Worm (Caenorhabditis elegans): ENCODE measurements around the gene sra-13.
"Not testable (repeated sequence)": the region's sequence is repeated elsewhere in the genome, so short reads cannot be mapped to it uniquely, and the experiment has no call there.

DNA sequence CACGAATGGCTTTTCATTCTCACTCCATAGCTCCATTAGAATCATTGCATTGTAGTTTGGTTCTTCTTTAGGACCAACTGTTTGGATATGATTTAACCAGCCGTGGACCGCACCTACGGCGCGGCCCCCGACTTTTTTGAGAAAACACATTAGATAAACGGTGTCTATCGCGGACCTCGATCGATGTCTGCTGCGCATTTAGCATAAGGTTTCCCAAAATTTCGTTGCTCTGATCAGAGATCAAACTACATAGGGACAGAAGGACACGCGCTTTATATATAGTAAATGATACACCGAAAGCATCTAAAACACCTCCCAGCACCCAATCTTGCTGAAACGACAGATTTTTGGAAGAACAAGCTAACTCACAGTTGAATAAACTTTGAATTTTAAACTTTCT lies 25.5 kb downstream of the sra-13 start:
- TF ChIP-seq ccch-3 (GFP tag; optimal IDR thresholded peaks at IDR 0.05); akir-1 (GFP tag; optimal IDR thresholded peaks at IDR 0.05); ceh-58 (GFP tag; IDR thresholded peaks at IDR 0.05); die-1 (tag; optimal IDR thresholded peaks at IDR 0.05); F49E8.2 (tag; optimal IDR thresholded peaks at IDR 0.05; ENCODE audit: insufficient read depth); nfya-1 (tag; optimal IDR thresholded peaks at IDR 0.05; ENCODE audit: borderline replicate concordance, insufficient read depth); him-1 (tag; optimal IDR thresholded peaks at IDR 0.05); sea-2 (GFP tag; IDR thresholded peaks at IDR 0.05); dpl-1 (GFP tag; optimal IDR thresholded peaks at IDR 0.05); unc-62 (GFP tag; optimal IDR thresholded peaks at IDR 0.05); egrh-3 (GFP tag; IDR thresholded peaks at IDR 0.05): not testable (repeated sequence)

All from whole organism, young adult.